Worm (Caenorhabditis elegans) whole organism, early embryonic: ENCODE data around the gene C08F11.1.
"Not testable (repeated sequence)": the region's sequence is repeated elsewhere in the genome, so short reads cannot be mapped to it uniquely, and the experiment has no call there.

ENCODE experiments used
- B0310.2 ChIP-seq: sonication (generic microtip); optimal IDR thresholded peaks from 2 replicates; lab custom pipeline; 2016; ENCODE audit warnings: mild to moderate bottlenecking, missing genetic modification characterization, missing compliant biosample characterization
- F13C5.2 ChIP-seq: sonication (generic microtip); optimal IDR thresholded peaks from 2 replicates; lab custom pipeline; 2017; ENCODE audit warnings: mild to moderate bottlenecking, missing genetic modification characterization, inconsistent platforms, missing compliant biosample characterization
- aly-1 ChIP-seq: sonication (generic microtip); optimal IDR thresholded peaks from 2 replicates; lab custom pipeline; 2016; ENCODE audit warnings: missing genetic modification characterization, missing compliant biosample characterization
- ama-1 ChIP-seq: fragments of 150-350 bp; optimal IDR thresholded peaks from 2 replicates; lab custom pipeline; 2014
- ceh-13 ChIP-seq: fragments of 200-800 bp; sonication (Bioruptor generic); optimal IDR thresholded peaks from 2 replicates; lab custom pipeline; 2018; ENCODE audit warnings: mild to moderate bottlenecking, missing genetic modification characterization, missing compliant biosample characterization
- ceh-36 ChIP-seq: sonication (generic microtip); optimal IDR thresholded peaks from 2 replicates; lab custom pipeline; 2016; ENCODE audit warnings: missing genetic modification characterization, inconsistent platforms, missing compliant biosample characterization
- ets-7 ChIP-seq: sonication (generic microtip); optimal IDR thresholded peaks from 2 replicates; lab custom pipeline; 2016; ENCODE audit warnings: missing genotype, missing genetic modification characterization, missing compliant biosample characterization
- flt-1 ChIP-seq: fragments of 200-800 bp; sonication (Bioruptor generic); IDR thresholded peaks from 2 replicates; pipeline ENCODE4 v1.3.6; 2022; ENCODE audit warnings: missing genetic modification characterization, missing compliant biosample characterization
- hmbx-1 ChIP-seq: sonication (generic microtip); optimal IDR thresholded peaks from 2 replicates; lab custom pipeline; 2016; ENCODE audit warnings: mild to moderate bottlenecking, missing genetic modification characterization, missing compliant biosample characterization
- hmg-4 ChIP-seq: fragments of 200-800 bp; sonication (Bioruptor generic); optimal IDR thresholded peaks from 2 replicates; lab custom pipeline; 2018; ENCODE audit warnings: mild to moderate bottlenecking, missing genetic modification characterization, missing compliant biosample characterization
- hnd-1 ChIP-seq: sonication (generic microtip); optimal IDR thresholded peaks from 2 replicates; lab custom pipeline; 2016; ENCODE audit warnings: missing genetic modification characterization, missing compliant biosample characterization
- pes-1 ChIP-seq: fragments of 200-800 bp; sonication (Bioruptor generic); IDR thresholded peaks from 2 replicates; pipeline ENCODE4 v1.3.6; 2022; ENCODE audit warnings: missing genetic modification reagents, missing genetic modification characterization, missing compliant biosample characterization
- scrt-1 ChIP-seq: fragments of 200-800 bp; sonication (Bioruptor generic); IDR thresholded peaks from 2 replicates; pipeline ENCODE4 v1.3.6; 2022; ENCODE audit warnings: missing genetic modification characterization, missing compliant biosample characterization
- sea-1 ChIP-seq: fragments of 200-800 bp; sonication (Bioruptor generic); conservative IDR thresholded peaks from 2 replicates; pipeline ENCODE4 v1.3.6; 2022; ENCODE audit warnings: missing genetic modification characterization, missing compliant biosample characterization
- tbx-11 ChIP-seq: fragments of 200-800 bp; sonication (Bioruptor generic); IDR thresholded peaks from 2 replicates; pipeline ENCODE4 v1.3.6; 2022; ENCODE audit warnings: missing genetic modification characterization, missing compliant biosample characterization
- tbx-37 ChIP-seq: fragments of 200-800 bp; sonication (Bioruptor generic); conservative IDR thresholded peaks from 2 replicates; pipeline ENCODE4 v1.3.6; 2022; ENCODE audit warnings: missing genetic modification reagents, missing genetic modification characterization, missing compliant biosample characterization
- tra-4 ChIP-seq: sonication (generic microtip); optimal IDR thresholded peaks from 2 replicates; lab custom pipeline; 2017; ENCODE audit warnings: missing genetic modification characterization, missing compliant biosample characterization

The C08F11.1 gene

DNA sequence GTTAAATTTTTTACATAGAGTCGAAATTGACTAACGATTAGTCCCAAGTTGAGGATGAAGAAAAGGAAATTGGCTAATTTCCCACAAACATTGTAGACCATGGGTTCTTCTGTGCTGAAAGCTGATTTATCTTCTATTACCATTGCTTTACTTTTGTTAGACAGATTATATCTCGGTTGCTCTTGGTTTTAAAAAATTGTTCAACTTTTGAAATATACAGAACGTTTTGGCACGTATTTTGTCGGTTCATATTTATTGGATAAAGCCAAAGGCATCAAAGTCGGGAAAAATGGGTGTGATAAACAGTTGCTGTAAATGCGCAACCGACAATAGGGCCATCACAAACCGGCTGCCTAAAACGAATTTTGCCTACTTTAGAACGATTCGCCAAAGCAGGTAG lies 32.0 kb upstream of the C08F11.1 start, which contains the start of gene tsp-5:
TSS of gene tsp-5 (minus strand) at position 101 of the 400 bp plus-strand sequence.
- no peak for TF ChIP-seq B0310.2
- no peak for TF ChIP-seq hnd-1 (tag; lab: Kevin White, UChicago)
- no peak for TF ChIP-seq ets-7 (tag; lab: Kevin White, UChicago)
- TF ChIP-seq pes-1 (GFP tag; lab: Robert Waterston, UW): no peak
- TF ChIP-seq F13C5.2 (tag; lab: Kevin White, UChicago): no peak
- TF ChIP-seq hmbx-1 (tag; lab: Kevin White, UChicago): no peak
- no peak for TF ChIP-seq ama-1 (lab: Kevin White, UChicago)
- no peak for TF ChIP-seq hmg-4 (GFP tag; lab: Kevin White, UChicago)
- no peak for TF ChIP-seq tbx-11 (GFP tag; lab: Robert Waterston, UW)
- no peak for TF ChIP-seq flt-1 (GFP tag; lab: Robert Waterston, UW)
- TF ChIP-seq scrt-1 (GFP tag; lab: Robert Waterston, UW): no peak
- no peak for TF ChIP-seq aly-1
- no peak for TF ChIP-seq ceh-13
- no peak for TF ChIP-seq sea-1 (GFP tag; lab: Robert Waterston, UW)
- no peak for TF ChIP-seq tbx-37
- no peak for TF ChIP-seq ceh-36 (tag; lab: Kevin White, UChicago)

DNA sequence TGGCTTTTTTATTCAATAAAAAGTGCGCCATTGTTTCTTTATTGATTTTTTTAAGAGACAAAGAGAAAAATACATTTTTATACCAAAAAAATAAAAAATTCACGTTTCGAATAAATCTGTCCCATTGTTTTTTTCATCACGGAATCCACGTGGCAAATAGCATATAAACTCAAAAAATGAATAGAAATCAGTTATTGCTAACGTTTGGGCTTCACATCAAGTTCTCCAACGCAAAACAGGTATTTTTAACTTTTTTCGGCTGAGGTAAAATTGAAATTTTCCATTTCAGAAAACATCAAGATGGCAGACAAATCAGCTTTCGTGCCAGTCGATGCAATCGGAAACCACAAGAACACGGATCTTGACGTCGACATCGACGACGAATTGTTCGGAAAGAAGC lies 30.3 kb upstream of the C08F11.1 start, which contains the start of gene Y45F10B.3:
TSS of gene Y45F10B.3 (plus strand) at position 301 of the 400 bp plus-strand sequence.
- TF ChIP-seq ceh-36 (tag; lab: Kevin White, UChicago) (no peak), ceh-13 (no peak), flt-1 (GFP tag; lab: Robert Waterston, UW) (no peak), ama-1 (lab: Kevin White, UChicago) (no peak), tra-4 (tag; lab: Kevin White, UChicago) (no peak), tbx-37 (no peak), tbx-11 (GFP tag; lab: Robert Waterston, UW) (no peak), aly-1 (no peak), sea-1 (GFP tag; lab: Robert Waterston, UW) (no peak), ets-7 (tag; lab: Kevin White, UChicago) (no peak), pes-1 (GFP tag; lab: Robert Waterston, UW) (no peak), hmg-4 (GFP tag; lab: Kevin White, UChicago) (no peak), hmbx-1 (tag; lab: Kevin White, UChicago) (no peak), scrt-1 (GFP tag; lab: Robert Waterston, UW) (no peak), hnd-1 (tag; lab: Kevin White, UChicago) (no peak), F13C5.2 (tag; lab: Kevin White, UChicago) (no peak), B0310.2 (no peak)

ce11 chrIV:13597813-13598212 lies 25.8 kb upstream of the C08F11.1 start, which contains the start of gene Y45F10B.9:
Y45F10B.9 (minus strand) TSS chrIV:13597913.
- TF ChIP-seq hnd-1 (tag; lab: Kevin White, UChicago); tbx-11 (GFP tag; lab: Robert Waterston, UW); F13C5.2 (tag; lab: Kevin White, UChicago): not testable (repeated sequence)

ce11 chrIV:13600643-13601042 lies 23.0 kb upstream of the C08F11.1 start:
- TF ChIP-seq tbx-37 (no peak), ceh-36 (tag; lab: Kevin White, UChicago) (no peak), scrt-1 (GFP tag; lab: Robert Waterston, UW) (no peak)

DNA sequence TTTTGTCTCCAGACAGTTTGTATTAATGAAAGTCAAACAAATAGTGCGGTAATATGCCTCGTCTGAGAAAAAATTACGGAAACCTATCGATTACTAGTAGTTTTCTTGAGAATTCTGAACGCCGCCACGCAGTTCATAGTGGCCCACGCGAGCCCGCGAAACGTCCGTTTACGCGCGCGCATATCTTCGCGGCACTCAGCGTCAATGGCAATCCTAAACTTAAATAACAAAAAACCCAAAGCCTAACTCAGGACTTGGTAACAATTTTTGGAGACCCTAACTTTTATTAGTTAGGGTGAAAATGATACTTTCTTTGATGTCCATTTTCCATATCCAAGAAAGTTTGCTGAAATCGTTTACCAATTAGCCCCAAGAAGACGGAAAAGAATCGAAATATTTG lies 22.2 kb upstream of the C08F11.1 start:
- TF ChIP-seq hnd-1 (tag; lab: Kevin White, UChicago) (no peak), ets-7 (tag; lab: Kevin White, UChicago) (no peak), sea-1 (GFP tag; lab: Robert Waterston, UW) (no peak), pes-1 (GFP tag; lab: Robert Waterston, UW) (no peak), ceh-36 (tag; lab: Kevin White, UChicago) (no peak), aly-1 (no peak)

- TF ChIP-seq scrt-1 (GFP tag; lab: Robert Waterston, UW) (no peak), aly-1 (no peak), flt-1 (GFP tag; lab: Robert Waterston, UW) (no peak), hmbx-1 (tag; lab: Kevin White, UChicago) (no peak), pes-1 (GFP tag; lab: Robert Waterston, UW) (no peak), tra-4 (tag; lab: Kevin White, UChicago) (no peak), ceh-36 (tag; lab: Kevin White, UChicago) (no peak), sea-1 (GFP tag; lab: Robert Waterston, UW) (no peak), B0310.2 (no peak)
Measured at ce11 chrIV:13601973-13602669, 21.5 kb upstream of the C08F11.1 start, which contains the start of gene Y45F10B.59. Y45F10B.59 (plus strand) TSS chrIV:13602619.

DNA sequence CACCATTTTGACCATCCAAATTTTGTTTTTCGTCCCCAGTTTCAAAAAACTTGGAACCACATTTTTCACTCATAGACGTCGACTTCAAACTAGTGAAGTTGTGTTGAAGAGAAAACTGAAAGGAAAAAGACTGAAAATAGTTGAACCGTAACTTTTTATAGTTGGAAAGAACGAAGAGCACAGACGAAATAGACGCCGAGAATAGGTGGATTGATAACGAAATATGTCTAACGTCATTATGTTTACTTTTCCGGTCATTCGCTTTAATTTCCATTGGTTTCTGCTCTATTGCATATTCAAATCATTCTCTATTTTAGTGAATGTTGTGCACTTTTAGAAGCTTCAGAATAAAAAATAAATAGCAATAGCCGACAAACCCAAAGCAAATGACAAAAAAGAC lies 13.9 kb upstream of the C08F11.1 start, which contains the start of gene C08F11.13:
TSS of gene C08F11.13 (minus strand) at position 138 of the 400 bp plus-strand sequence.
- TF ChIP-seq ceh-36 (tag; lab: Kevin White, UChicago) (no peak), ama-1 (lab: Kevin White, UChicago) (no peak), hmbx-1 (tag; lab: Kevin White, UChicago) (no peak), flt-1 (GFP tag; lab: Robert Waterston, UW) (no peak), hnd-1 (tag; lab: Kevin White, UChicago) (no peak), ceh-13 (no peak), tra-4 (tag; lab: Kevin White, UChicago) (no peak), sea-1 (GFP tag; lab: Robert Waterston, UW) (no peak), tbx-37 (no peak), F13C5.2 (tag; lab: Kevin White, UChicago) (no peak), hmg-4 (GFP tag; lab: Kevin White, UChicago) (no peak), aly-1 (no peak), tbx-11 (GFP tag; lab: Robert Waterston, UW) (no peak), pes-1 (GFP tag; lab: Robert Waterston, UW) (no peak), scrt-1 (GFP tag; lab: Robert Waterston, UW) (no peak), ets-7 (tag; lab: Kevin White, UChicago) (no peak), B0310.2 (no peak)
